Worm (Caenorhabditis elegans) whole organism, young adult: ENCODE measurements around the gene F11G11.14.

Experiments
- B0261.1 ChIP-seq: sonication (generic microtip); optimal IDR thresholded peaks from 2 replicates; lab custom pipeline; 2016; ENCODE audit warnings: mild to moderate bottlenecking, missing genetic modification characterization, moderate library complexity, missing compliant biosample characterization
- B0336.3 ChIP-seq: fragments of 200-800 bp; sonication (Bioruptor generic); IDR thresholded peaks from 2 replicates; pipeline ENCODE4 v1.3.6; 2022; ENCODE audit warnings: missing genetic modification characterization, missing compliant biosample characterization
- D2030.7 ChIP-seq: fragments of 200-800 bp; sonication (Bioruptor generic); IDR thresholded peaks from 2 replicates; pipeline ENCODE4 v1.3.6; 2022; ENCODE audit warnings: missing genetic modification reagents, missing genetic modification characterization, missing compliant biosample characterization
- F52B5.7 ChIP-seq: sonication (generic microtip); optimal IDR thresholded peaks from 2 replicates; lab custom pipeline; 2016; ENCODE audit warnings: mild to moderate bottlenecking, missing genetic modification characterization, missing compliant biosample characterization
- F55B11.4 ChIP-seq: sonication (generic microtip); optimal IDR thresholded peaks from 2 replicates; lab custom pipeline; 2016; ENCODE audit warnings: missing compliant biosample characterization, missing genetic modification characterization, borderline replicate concordance; ENCODE audit not compliant: insufficient read depth
- F57C9.4 ChIP-seq: sonication (generic microtip); optimal IDR thresholded peaks from 2 replicates; lab custom pipeline; 2017; ENCODE audit warnings: mild to moderate bottlenecking, missing genetic modification characterization, missing compliant biosample characterization
- K11D2.4 ChIP-seq: fragments of 200-800 bp; sonication (Bioruptor generic); IDR thresholded peaks from 2 replicates; pipeline ENCODE4 v1.3.6; 2022; ENCODE audit warnings: missing genetic modification reagents, missing genetic modification characterization, missing compliant biosample characterization
- T26A5.8 ChIP-seq: sonication (generic microtip); optimal IDR thresholded peaks from 2 replicates; lab custom pipeline; 2016; ENCODE audit warnings: missing genetic modification characterization, missing compliant biosample characterization
- Y53F4B.3 ChIP-seq: fragments of 200-800 bp; sonication (Bioruptor generic); IDR thresholded peaks from 2 replicates; pipeline ENCODE4 v1.3.6; 2022; ENCODE audit warnings: missing genetic modification reagents, missing genetic modification characterization, missing compliant biosample characterization
- Y53G8AR.9 ChIP-seq: fragments of 200-800 bp; sonication (Bioruptor generic); conservative IDR thresholded peaks from 2 replicates; pipeline ENCODE4 v1.3.6; 2022; ENCODE audit warnings: missing genetic modification reagents, missing genetic modification characterization, missing compliant biosample characterization
- Y56A3A.18 ChIP-seq: fragments of 200-800 bp; sonication (Bioruptor generic); IDR thresholded peaks from 2 replicates; pipeline ENCODE4 v1.3.6; 2022; ENCODE audit warnings: missing genetic modification reagents, missing genetic modification characterization, missing compliant biosample characterization
- Y67H2A.10 ChIP-seq: fragments of 200-800 bp; sonication (Bioruptor generic); conservative IDR thresholded peaks from 2 replicates; pipeline ENCODE4 v1.3.6; 2022; ENCODE audit warnings: missing genetic modification reagents, missing genetic modification characterization, missing compliant biosample characterization
- akir-1 ChIP-seq: fragments of 200-800 bp; sonication (Bioruptor generic); optimal IDR thresholded peaks from 2 replicates; lab custom pipeline; 2018; ENCODE audit warnings: mild to moderate bottlenecking, missing genetic modification characterization, moderate library complexity, missing compliant biosample characterization
- ama-1 ChIP-seq, 3 experiments: fragments of 150-350 bp in 1 of 3; sonication (generic microtip) in 2 of 3; optimal IDR thresholded peaks; 2 replicates each; lab custom pipeline; 2014 to 2018; ENCODE audit warnings: missing biosample characterization in 2 of 3, missing genetic modification characterization in 2 of 3, missing genetic modification reagents in 2 of 3
- aptf-3 ChIP-seq: fragments of 200-800 bp; sonication (Bioruptor generic); IDR thresholded peaks from 2 replicates; pipeline ENCODE4 v1.3.6; 2022; ENCODE audit warnings: missing genetic modification characterization, missing compliant biosample characterization
- athp-1 ChIP-seq: sonication (generic microtip); optimal IDR thresholded peaks from 2 replicates; lab custom pipeline; 2017; ENCODE audit warnings: mild to moderate bottlenecking, missing genetic modification characterization, missing compliant biosample characterization
- bed-1 ChIP-seq: fragments of 200-800 bp; sonication (Bioruptor generic); IDR thresholded peaks from 2 replicates; pipeline ENCODE4 v1.3.6; 2022; ENCODE audit warnings: missing genetic modification reagents, missing genetic modification characterization, missing compliant biosample characterization
- ceh-27 ChIP-seq: fragments of 200-800 bp; sonication (Bioruptor generic); optimal IDR thresholded peaks from 2 replicates; lab custom pipeline; 2018; ENCODE audit warnings: mild to moderate bottlenecking, missing genetic modification characterization, moderate library complexity, missing compliant biosample characterization
- ceh-58 ChIP-seq: fragments of 200-800 bp; sonication (Bioruptor generic); IDR thresholded peaks from 2 replicates; pipeline ENCODE4 v1.3.6; 2022; ENCODE audit warnings: missing genetic modification characterization, missing compliant biosample characterization
- chd-7 ChIP-seq: sonication (generic microtip); optimal IDR thresholded peaks from 2 replicates; lab custom pipeline; 2016; ENCODE audit warnings: mild to moderate bottlenecking, missing genetic modification characterization, moderate library complexity, missing compliant biosample characterization
- die-1 ChIP-seq: sonication (generic microtip); optimal IDR thresholded peaks from 2 replicates; lab custom pipeline; 2016; ENCODE audit warnings: missing genotype, mild to moderate bottlenecking, missing genetic modification characterization, missing compliant biosample characterization
- dpl-1 ChIP-seq: fragments of 150-350 bp; optimal IDR thresholded peaks from 2 replicates; lab custom pipeline; 2014; ENCODE audit warnings: missing biosample characterization, missing genetic modification reagents, missing genetic modification characterization
- egrh-3 ChIP-seq: fragments of 200-800 bp; sonication (Bioruptor generic); IDR thresholded peaks from 2 replicates; pipeline ENCODE4 v1.3.6; 2022; ENCODE audit warnings: missing genetic modification reagents, missing genetic modification characterization, missing compliant biosample characterization
- ekl-4 ChIP-seq: fragments of 200-800 bp; sonication (Bioruptor generic); IDR thresholded peaks from 2 replicates; pipeline ENCODE4 v1.3.6; 2022; ENCODE audit warnings: missing genetic modification reagents, missing genetic modification characterization, missing compliant biosample characterization
- fkh-3 ChIP-seq: sonication (generic microtip); optimal IDR thresholded peaks from 2 replicates; lab custom pipeline; 2016; ENCODE audit warnings: mild to moderate bottlenecking, missing genetic modification characterization, missing compliant biosample characterization
- him-1 ChIP-seq: sonication (generic microtip); optimal IDR thresholded peaks from 2 replicates; lab custom pipeline; 2016; ENCODE audit warnings: missing genotype, missing genetic modification reagents, missing genetic modification characterization, missing compliant biosample characterization
- lin-40 ChIP-seq: sonication (generic microtip); optimal IDR thresholded peaks from 2 replicates; lab custom pipeline; 2016; ENCODE audit warnings: missing genetic modification characterization, mild to moderate bottlenecking, missing compliant biosample characterization, missing genotype, missing genetic modification reagents
- lin-54 ChIP-seq: fragments of 200-800 bp; sonication (Bioruptor generic); optimal IDR thresholded peaks from 2 replicates; lab custom pipeline; 2018; ENCODE audit warnings: mild to moderate bottlenecking, missing genetic modification characterization, missing compliant biosample characterization
- lsl-1 ChIP-seq: fragments of 200-800 bp; sonication (Bioruptor generic); optimal IDR thresholded peaks from 2 replicates; lab custom pipeline; 2018; ENCODE audit warnings: mild to moderate bottlenecking, missing genetic modification characterization, moderate library complexity, missing compliant biosample characterization
- lsy-27 ChIP-seq: sonication (generic microtip); optimal IDR thresholded peaks from 2 replicates; lab custom pipeline; 2017; ENCODE audit warnings: missing genetic modification characterization, mild to moderate bottlenecking, missing compliant biosample characterization, antibody characterized with exemption, missing genotype, borderline replicate concordance; ENCODE audit not compliant: insufficient read depth
- mcd-1 ChIP-seq: fragments of 200-800 bp; sonication (Bioruptor generic); IDR thresholded peaks from 2 replicates; pipeline ENCODE4 v1.3.6; 2022; ENCODE audit warnings: missing genetic modification reagents, missing genetic modification characterization, missing compliant biosample characterization
- nfyb-1 ChIP-seq: fragments of 200-800 bp; sonication (Bioruptor generic); IDR thresholded peaks from 2 replicates; pipeline ENCODE4 v1.3.6; 2022; ENCODE audit warnings: missing genetic modification reagents, missing genetic modification characterization, missing compliant biosample characterization
- nhr-120 ChIP-seq: fragments of 200-800 bp; sonication (Bioruptor generic); IDR thresholded peaks from 2 replicates; pipeline ENCODE4 v1.3.6; 2022; ENCODE audit warnings: missing genetic modification characterization, missing compliant biosample characterization
- nhr-80 ChIP-seq: sonication (generic microtip); optimal IDR thresholded peaks from 2 replicates; lab custom pipeline; 2016; ENCODE audit warnings: missing genetic modification characterization, missing compliant biosample characterization
- nhr-90 ChIP-seq: sonication (generic microtip); optimal IDR thresholded peaks from 2 replicates; lab custom pipeline; 2016; ENCODE audit warnings: missing genotype, mild to moderate bottlenecking, missing genetic modification characterization, missing compliant biosample characterization
- pha-4 ChIP-seq: fragments of 150-350 bp; sonication (generic microtip); optimal IDR thresholded peaks from 2 replicates; lab custom pipeline; 2014; ENCODE audit warnings: missing biosample characterization, missing genetic modification reagents, missing genetic modification characterization
- rcor-1 ChIP-seq: fragments of 200-800 bp; sonication (Bioruptor generic); IDR thresholded peaks from 2 replicates; pipeline ENCODE4 v1.3.6; 2022; ENCODE audit warnings: missing genetic modification reagents, missing genetic modification characterization, missing compliant biosample characterization
- rec-8 ChIP-seq, 2 experiments: sonication (generic microtip); optimal IDR thresholded peaks; 2 replicates each; lab custom pipeline; 2016; ENCODE audit warnings: mild to moderate bottlenecking in 2 of 2, missing genetic modification characterization in 2 of 2, missing genetic modification reagents in 2 of 2, missing genotype in 2 of 2, missing biosample characterization in 1 of 2, missing compliant biosample characterization in 1 of 2, moderate library complexity in 1 of 2
- repo-1 ChIP-seq: sonication (generic microtip); optimal IDR thresholded peaks from 2 replicates; lab custom pipeline; 2017; ENCODE audit warnings: mild to moderate bottlenecking, missing genetic modification characterization, missing compliant biosample characterization
- rpc-1 ChIP-seq, 2 experiments: fragments of 150-350 bp in 1 of 2; sonication (generic microtip) in 1 of 2; optimal IDR thresholded peaks; 2 replicates each; lab custom pipeline; 2014 to 2018; ENCODE audit warnings: missing biosample characterization in 1 of 2, missing genetic modification characterization in 1 of 2, missing genetic modification reagents in 1 of 2, missing genotype in 1 of 2
- sdz-38 ChIP-seq: sonication (generic microtip); optimal IDR thresholded peaks from 2 replicates; lab custom pipeline; 2016; ENCODE audit warnings: missing genotype, missing genetic modification characterization, missing compliant biosample characterization
- snpc-3.4 ChIP-seq: sonication (generic microtip); optimal IDR thresholded peaks from 2 replicates; lab custom pipeline; 2017; ENCODE audit warnings: missing genetic modification characterization, mild to moderate bottlenecking, missing compliant biosample characterization, antibody characterized with exemption, moderate library complexity, missing genotype, missing genetic modification reagents
- somi-1 ChIP-seq: fragments of 200-800 bp; sonication (Bioruptor generic); optimal IDR thresholded peaks from 2 replicates; lab custom pipeline; 2018; ENCODE audit warnings: mild to moderate bottlenecking, missing genetic modification characterization, missing compliant biosample characterization
- tlf-1 ChIP-seq: fragments of 200-800 bp; sonication (Bioruptor generic); optimal IDR thresholded peaks from 2 replicates; lab custom pipeline; 2018; ENCODE audit warnings: mild to moderate bottlenecking, missing genetic modification characterization, missing compliant biosample characterization
- unc-130 ChIP-seq: sonication (generic microtip); optimal IDR thresholded peaks from 2 replicates; lab custom pipeline; 2016; ENCODE audit warnings: missing genetic modification reagents, missing genetic modification characterization, missing compliant biosample characterization
- unc-62 ChIP-seq: fragments of 150-350 bp; optimal IDR thresholded peaks from 2 replicates; lab custom pipeline; 2014; ENCODE audit warnings: missing biosample characterization, missing genetic modification reagents, missing genetic modification characterization
- zfh-2 ChIP-seq: fragments of 200-800 bp; sonication (Bioruptor generic); conservative IDR thresholded peaks from 2 replicates; pipeline ENCODE4 v1.3.6; 2022; ENCODE audit warnings: missing genetic modification reagents, missing genetic modification characterization, missing compliant biosample characterization
- zim-3 ChIP-seq: sonication (generic microtip); optimal IDR thresholded peaks from 2 replicates; lab custom pipeline; 2017; ENCODE audit warnings: mild to moderate bottlenecking, missing genetic modification characterization, moderate library complexity, missing compliant biosample characterization

F11G11.14 gene

ce11 chrII:4857873-4858364, 5.6 kb upstream of the F11G11.14 start, which contains the start of gene F11G11.5 (continued):
- TF ChIP-seq K11D2.4 (GFP tag; lab: Robert Waterston, UW) (no peak), aptf-3 (GFP tag; lab: Robert Waterston, UW) (no peak), nhr-80 (tag; lab: Kevin White, UChicago) (no peak), bed-1 (GFP tag; lab: Robert Waterston, UW) (no peak), chd-7 (tag; lab: Kevin White, UChicago) (no peak), Y53G8AR.9 (GFP tag; lab: Robert Waterston, UW) (no peak), fkh-3 (tag; lab: Kevin White, UChicago) (peak; percentile 40), D2030.7 (GFP tag; lab: Robert Waterston, UW) (no peak), pha-4 (tag; lab: Kevin White, UChicago) (no peak), lsl-1 (GFP tag; lab: Kevin White, UChicago) (no peak), sdz-38 (tag; lab: Kevin White, UChicago) (no peak), nhr-90 (tag; lab: Kevin White, UChicago) (peak; percentile 19), die-1 (no peak), B0336.3 (GFP tag; lab: Robert Waterston, UW) (peak; percentile 59; the same call in 1 of the 2 replicates), lsy-27 (tag; lab: Kevin White, UChicago) (no peak), rpc-1 (optimal IDR thresholded peaks at IDR 0.05; lab: Kevin White, UChicago) (no peak), rpc-1 (tag; optimal IDR thresholded peaks at IDR 0.05; lab: Kevin White, UChicago) (no peak), ceh-58 (GFP tag; lab: Robert Waterston, UW) (no peak), ekl-4 (peak; percentile 35; the same call in 1 of the 2 replicates), Y56A3A.18 (GFP tag; lab: Robert Waterston, UW) (no peak), repo-1 (tag; lab: Kevin White, UChicago) (peak; percentile 32), rec-8 (tag; optimal IDR thresholded peaks at IDR 0.05; lab: Kevin White, UChicago) (no peak), snpc-3.4 (tag; lab: Kevin White, UChicago) (no peak), akir-1 (GFP tag; lab: Kevin White, UChicago) (no peak), ama-1 (optimal IDR thresholded peaks at IDR 0.05; lab: Kevin White, UChicago) (peak; percentile 7), ama-1 (GFP tag; optimal IDR thresholded peaks at IDR 0.05; lab: Kevin White, UChicago) (no peak), tlf-1 (GFP tag; lab: Kevin White, UChicago) (peak; percentile 16), F55B11.4 (tag; lab: Kevin White, UChicago) (no peak), Y53F4B.3 (GFP tag; lab: Robert Waterston, UW) (no peak), egrh-3 (GFP tag; lab: Robert Waterston, UW) (peak; percentile 26; the same call in 1 of the 2 replicates), him-1 (no peak), athp-1 (tag; lab: Kevin White, UChicago) (peak; percentile 48), nfyb-1 (GFP tag; lab: Robert Waterston, UW) (peak; percentile 75; the same call in 1 of the 2 replicates), F52B5.7 (tag; lab: Kevin White, UChicago) (no peak), T26A5.8 (no peak), F57C9.4 (no peak), unc-130 (GFP tag; lab: Kevin White, UChicago) (no peak), somi-1 (GFP tag; lab: Kevin White, UChicago) (no peak), unc-62 (GFP tag; lab: Kevin White, UChicago) (no peak), lin-54 (GFP tag; lab: Kevin White, UChicago) (no peak), B0261.1 (tag; lab: Kevin White, UChicago) (no peak), mcd-1 (peak; percentile 41; the same call in 1 of the 2 replicates), rcor-1 (GFP tag; lab: Robert Waterston, UW) (no peak), ceh-27 (no peak), nhr-120 (GFP tag; lab: Robert Waterston, UW) (no peak), zfh-2 (GFP tag; lab: Robert Waterston, UW) (peak; percentile 86), Y67H2A.10 (GFP tag; lab: Robert Waterston, UW) (no peak), zim-3 (tag; lab: Kevin White, UChicago) (no peak), dpl-1 (GFP tag; lab: Kevin White, UChicago) (no peak), lin-40 (tag; lab: Kevin White, UChicago) (no peak)
